Fruit fly (Drosophila melanogaster) whole organism, embryonic: ENCODE results near the gene CG6583.

Experiments
- CG11504 ChIP-seq: fragments of 200-800 bp; sonication (Bioruptor generic); optimal IDR thresholded peaks from 3 replicates; lab custom pipeline; 2019; ENCODE audit warnings: missing biosample characterization, mild to moderate bottlenecking, missing genetic modification characterization, moderate library complexity
- CG13624 ChIP-seq: fragments of 200-800 bp; sonication (Bioruptor generic); optimal IDR thresholded peaks from 2 replicates; lab custom pipeline; 2016; ENCODE audit warnings: missing biosample characterization, missing genetic modification characterization
- CG34376 ChIP-seq: fragments of 200-800 bp; sonication (Bioruptor generic); optimal IDR thresholded peaks from 2 replicates; lab custom pipeline; 2018; ENCODE audit warnings: missing biosample characterization, mild to moderate bottlenecking, missing genetic modification characterization
- CG4820 ChIP-seq: fragments of 200-800 bp; sonication (Bioruptor generic); optimal IDR thresholded peaks from 3 replicates; lab custom pipeline; 2016; ENCODE audit warnings: missing biosample characterization, missing genetic modification characterization
- CG6272 ChIP-seq: fragments of 200-800 bp; sonication (Bioruptor generic); IDR thresholded peaks from 2 replicates; pipeline ENCODE4 v1.3.6; 2022; ENCODE audit warnings: missing biosample characterization, missing genetic modification characterization
- CTCF ChIP-seq: fragments of 200-800 bp; sonication (Bioruptor generic); optimal IDR thresholded peaks from 2 replicates; lab custom pipeline; 2017; ENCODE audit warnings: missing biosample characterization, mild to moderate bottlenecking, missing genetic modification characterization, moderate library complexity
- CoRest ChIP-seq: fragments of 200-800 bp; sonication (Bioruptor generic); optimal IDR thresholded peaks from 3 replicates; lab custom pipeline; 2018; ENCODE audit warnings: missing biosample characterization, mild to moderate bottlenecking, missing genetic modification characterization, moderate library complexity
- MBD-R2 ChIP-seq: fragments of 200-800 bp; sonication (Bioruptor generic); IDR thresholded peaks from 2 replicates; pipeline ENCODE4 v1.3.6; 2022; ENCODE audit warnings: missing biosample characterization, missing genetic modification characterization
- Sry-β ChIP-seq: fragments of 200-800 bp; sonication (Bioruptor generic); optimal IDR thresholded peaks from 2 replicates; lab custom pipeline; 2018; ENCODE audit warnings: missing biosample characterization, mild to moderate bottlenecking, missing genetic modification characterization, moderate library complexity
- caup ChIP-seq: fragments of 200-800 bp; sonication (Bioruptor generic); optimal IDR thresholded peaks from 3 replicates; lab custom pipeline; 2017; ENCODE audit warnings: missing biosample characterization, mild to moderate bottlenecking, missing genetic modification characterization, moderate library complexity; ENCODE audit not compliant: severe bottlenecking
- lov ChIP-seq, 2 experiments: fragments of 200-800 bp in 1 of 2; fragments of >200 bp in 1 of 2; sonication (Bioruptor generic) in 1 of 2; IDR thresholded peaks in 1 of 2; optimal IDR thresholded peaks in 1 of 2; 2 replicates in 1 of 2; 3 replicates in 1 of 2; pipeline versions ENCODE4 v1.3.6 to Lab custom; 2017 to 2022; ENCODE audit warnings: missing biosample characterization in 1 of 2, missing genetic modification characterization in 1 of 2
- otp ChIP-seq: fragments of 200-800 bp; sonication (Bioruptor generic); IDR thresholded peaks from 3 replicates; pipeline ENCODE4, ENCODE4 v1.3.6; 2022; ENCODE audit warnings: missing biosample characterization, missing genetic modification characterization

DNA sequence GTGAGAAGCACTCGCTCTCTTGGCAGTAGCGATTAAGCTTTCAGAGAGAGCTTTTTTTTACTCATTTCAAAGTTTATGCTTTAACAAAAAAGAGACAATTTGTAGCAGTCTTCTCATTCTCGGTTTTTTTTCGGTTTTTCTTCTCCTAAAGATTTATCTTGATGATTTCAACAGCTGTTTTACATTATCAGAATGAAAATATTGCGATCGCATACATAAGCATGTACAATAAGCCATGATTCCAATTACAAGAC is 38.3 kb downstream of the CG6583 start:
- TF ChIP-seq CG4820 (GFP tag; lab: Kevin White, UChicago) (no peak), CG6272 (GFP tag; lab: Robert Waterston, UW) (no peak), CG34376 (GFP tag; lab: Kevin White, UChicago) (no peak), lov (optimal IDR thresholded peaks at IDR 0.05; lab: Kevin White, UChicago) (no peak), lov (GFP tag; IDR thresholded peaks at IDR 0.05; lab: Robert Waterston, UW) (no peak), CG11504 (tag; lab: Kevin White, UChicago) (no peak), caup (GFP tag; lab: Kevin White, UChicago) (no peak), MBD-R2 (GFP tag; lab: Robert Waterston, UW) (no peak), Sry-β (no peak), CTCF (GFP tag; lab: Kevin White, UChicago) (no peak), otp (GFP tag; lab: Robert Waterston, UW) (no peak), CoRest (no peak), CG13624 (GFP tag; lab: Kevin White, UChicago) (no peak)
